Worm (Caenorhabditis elegans): ENCODE data around the gene tps-2.

ce11 chrII:14582206-14582605 lies 18.5 kb upstream of the tps-2 start, which contains the start of gene C01G12.3:
- TF ChIP-seq him-1 (tag; optimal IDR thresholded peaks at IDR 0.05) (no peak), W03F9.2 (tag; optimal IDR thresholded peaks at IDR 0.05) (no peak)

All from whole organism, L4/young adult.